Fruit fly (Drosophila melanogaster): ENCODE measurements around the gene CG7381.

The CG7381 gene

DNA sequence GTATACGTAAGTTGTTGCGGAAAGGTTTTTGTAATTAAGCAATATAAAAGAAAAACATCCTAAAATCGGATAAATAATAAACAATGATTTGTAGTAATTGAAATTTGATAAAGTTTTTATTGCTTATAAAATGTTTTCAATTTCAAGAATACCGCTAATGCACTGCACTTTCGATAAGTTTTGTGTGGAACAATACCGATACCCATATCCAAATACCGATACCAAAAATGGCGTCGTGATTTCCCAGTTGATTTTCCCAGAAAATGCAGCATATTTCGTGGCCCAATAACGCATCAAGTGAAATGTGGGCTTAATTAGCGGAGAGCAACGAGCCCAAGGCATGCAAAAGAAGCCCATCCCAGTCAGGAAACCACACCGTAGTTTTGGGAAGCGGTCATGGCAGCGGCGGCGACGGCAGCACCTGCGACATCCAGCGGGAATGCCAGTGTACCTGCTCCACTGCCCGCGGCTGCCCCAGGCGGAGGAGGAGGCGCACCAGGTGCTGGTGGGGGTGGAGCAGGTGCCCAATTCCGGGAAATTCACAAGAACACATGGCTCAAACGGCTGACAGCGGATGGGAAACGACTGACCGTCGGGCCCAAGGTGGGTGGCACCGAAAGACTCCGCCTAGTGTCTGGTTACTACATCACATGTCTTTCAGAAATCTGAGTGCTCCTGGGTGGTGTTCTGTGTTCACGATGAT lies 8.7 kb upstream of the CG7381 start, which contains the start of gene CG31342:
Gene CG31342, plus strand, starts transcription at position 214 of the 703 bp plus-strand sequence.
- TF ChIP-seq CG14655 (GFP tag; optimal IDR thresholded peaks at IDR 0.05) (no peak), fd96Ca (GFP tag; IDR thresholded peaks at IDR 0.05) (no peak), CG9948 (tag; optimal IDR thresholded peaks at IDR 0.05) (peak; percentile 38), Snoo (tag; optimal IDR thresholded peaks at IDR 0.05) (peak; percentile 6), CG15710 (tag; optimal IDR thresholded peaks at IDR 0.05) (peak; percentile 34), D1 (tag; optimal IDR thresholded peaks at IDR 0.05) (no peak), CG8301 (tag; optimal IDR thresholded peaks at IDR 0.05) (no peak), Pif1A (GFP tag; optimal IDR thresholded peaks at IDR 0.05) (no peak), Pif1B (GFP tag; optimal IDR thresholded peaks at IDR 0.05) (no peak), CG32121 (GFP tag; IDR thresholded peaks at IDR 0.05) (peak; percentile 27; the same call in 1 of the 2 replicates), CG17806 (tag; optimal IDR thresholded peaks at IDR 0.05) (peak; percentile 27)

- TF ChIP-seq CG17806 (tag; optimal IDR thresholded peaks at IDR 0.05) (no peak), CG8159 (tag; optimal IDR thresholded peaks at IDR 0.05) (no peak), Snoo (tag; optimal IDR thresholded peaks at IDR 0.05) (no peak), CG12605 (GFP tag; IDR thresholded peaks at IDR 0.05) (peak; percentile 49; the same call in 1 of the 2 replicates), D1 (tag; optimal IDR thresholded peaks at IDR 0.05) (no peak)
Observed at dm6 chr3R:12982982-12983633, 5.8 kb upstream of the CG7381 start.

- TF ChIP-seq CG15710 (tag; optimal IDR thresholded peaks at IDR 0.05) (peak; percentile 67), CG9948 (tag; optimal IDR thresholded peaks at IDR 0.05) (peak; percentile 56), Pif1A (GFP tag; optimal IDR thresholded peaks at IDR 0.05) (peak; percentile 29), Ets98B (GFP tag; IDR thresholded peaks at IDR 0.05) (peak; percentile 75), Snoo (tag; optimal IDR thresholded peaks at IDR 0.05) (peak; percentile 51), CG8301 (tag; optimal IDR thresholded peaks at IDR 0.05) (peak; percentile 69), fd96Ca (GFP tag; IDR thresholded peaks at IDR 0.05) (peak; percentile 59; the same call in 1 of the 3 replicates), CG13204 (GFP tag; optimal IDR thresholded peaks at IDR 0.05) (no peak), CG8159 (tag; optimal IDR thresholded peaks at IDR 0.05) (peak; percentile 69), CG10348 (GFP tag; IDR thresholded peaks at IDR 0.05) (peak; percentile 13; the same call in 1 of the 2 replicates), EcR (GFP tag; optimal IDR thresholded peaks at IDR 0.05) (peak; percentile 84), rn (GFP tag; IDR thresholded peaks at IDR 0.05) (peak; percentile 27; the same call in 1 of the 2 replicates), CG34367 (tag; optimal IDR thresholded peaks at IDR 0.05) (peak; percentile 64), Pif1B (GFP tag; optimal IDR thresholded peaks at IDR 0.05) (peak; percentile 67), D1 (tag; optimal IDR thresholded peaks at IDR 0.05) (peak; percentile 74), CG12605 (GFP tag; IDR thresholded peaks at IDR 0.05) (peak; percentile 64), gl (tag; optimal IDR thresholded peaks at IDR 0.05) (peak; percentile 52), CG32121 (GFP tag; IDR thresholded peaks at IDR 0.05) (peak; percentile 74), CG14655 (GFP tag; optimal IDR thresholded peaks at IDR 0.05) (no peak), CG17806 (tag; optimal IDR thresholded peaks at IDR 0.05) (peak; percentile 63), CG4496 (GFP tag; IDR thresholded peaks at IDR 0.05) (peak; percentile 79)
Observed at dm6 chr3R:12982167-12982981, 5.1 kb upstream of the CG7381 start.

DNA sequence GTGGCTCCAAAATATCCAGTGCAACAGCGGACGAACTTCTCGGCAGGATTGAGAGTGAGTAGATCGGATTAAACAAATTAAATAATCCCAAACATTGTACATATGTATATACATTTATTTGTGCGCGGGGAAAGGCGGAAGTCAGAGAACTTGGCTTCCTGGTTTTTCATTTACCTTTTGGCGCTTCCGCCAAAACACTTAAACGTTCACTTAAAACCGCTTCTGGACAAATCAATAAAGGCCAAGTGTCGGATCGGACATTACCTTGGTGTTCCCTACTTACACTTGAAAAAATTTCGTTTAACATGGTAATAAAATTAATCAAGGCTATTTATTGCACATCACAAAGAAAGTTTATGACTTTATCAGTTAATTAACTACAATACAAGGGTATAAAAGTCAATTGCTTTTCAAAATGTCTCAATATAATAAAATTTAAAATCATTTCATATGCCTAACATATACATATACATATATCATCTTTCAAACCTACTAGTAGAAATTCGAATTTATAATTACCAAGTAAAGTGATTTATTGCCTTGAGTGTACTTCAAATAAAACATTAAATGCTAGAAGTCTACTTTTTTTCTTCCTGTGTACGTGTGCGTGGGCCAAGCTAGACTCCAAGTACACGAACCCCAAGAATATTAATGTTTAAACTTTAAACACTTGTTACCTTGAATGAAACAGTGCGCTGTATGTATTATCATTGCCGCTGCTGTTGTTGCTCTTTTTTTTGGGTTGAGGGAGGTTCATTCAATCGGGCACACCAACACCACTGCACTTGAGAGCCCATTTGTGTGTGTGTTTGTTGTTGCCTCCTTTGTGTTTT lies 4.3 kb upstream of the CG7381 start:
- TF ChIP-seq CG8159 (tag; optimal IDR thresholded peaks at IDR 0.05): peak; percentile 87
- TF ChIP-seq CG32121 (GFP tag; IDR thresholded peaks at IDR 0.05): peak; percentile 75
- TF ChIP-seq Snoo (tag; optimal IDR thresholded peaks at IDR 0.05): peak; percentile 66
- TF ChIP-seq CG10348 (GFP tag; IDR thresholded peaks at IDR 0.05): no peak
- TF ChIP-seq fd96Ca (GFP tag; IDR thresholded peaks at IDR 0.05): peak; percentile 43; the same call in 1 of the 3 replicates
- peak; percentile 73; the same call in 2 of the 3 replicates for TF ChIP-seq CG4496 (GFP tag; IDR thresholded peaks at IDR 0.05)
- no peak for TF ChIP-seq gl (tag; optimal IDR thresholded peaks at IDR 0.05)
- 0 out of 2 replicates have a peak, but pooled peaks have one; percentile 17 for TF ChIP-seq rn (GFP tag; IDR thresholded peaks at IDR 0.05)
- peak; percentile 80 for TF ChIP-seq Pif1A (GFP tag; optimal IDR thresholded peaks at IDR 0.05)
- peak; percentile 29 for TF ChIP-seq Ets98B (GFP tag; IDR thresholded peaks at IDR 0.05)
- TF ChIP-seq CG17806 (tag; optimal IDR thresholded peaks at IDR 0.05): peak; percentile 73
- peak; percentile 54; the same call in 1 of the 2 replicates for TF ChIP-seq CG12605 (GFP tag; IDR thresholded peaks at IDR 0.05)
- TF ChIP-seq D1 (tag; optimal IDR thresholded peaks at IDR 0.05): no peak
- peak; percentile 86 for TF ChIP-seq CG14655 (GFP tag; optimal IDR thresholded peaks at IDR 0.05)
- peak; percentile 72 for TF ChIP-seq CG15710 (tag; optimal IDR thresholded peaks at IDR 0.05)
- peak; percentile 46 for TF ChIP-seq Pif1B (GFP tag; optimal IDR thresholded peaks at IDR 0.05)
- peak; percentile 36 for TF ChIP-seq CG13204 (GFP tag; optimal IDR thresholded peaks at IDR 0.05)
- peak; percentile 76 for TF ChIP-seq CG9948 (tag; optimal IDR thresholded peaks at IDR 0.05)
- TF ChIP-seq EcR (GFP tag; optimal IDR thresholded peaks at IDR 0.05): peak; percentile 91
- TF ChIP-seq CG34367 (tag; optimal IDR thresholded peaks at IDR 0.05): peak; percentile 65
- TF ChIP-seq CG8301 (tag; optimal IDR thresholded peaks at IDR 0.05): peak; percentile 76
